Fruit fly (Drosophila melanogaster) whole organism, prepupa: ENCODE data around the gene chic.

Experiments
- CG6808 ChIP-seq: fragments of 200-800 bp; sonication (Bioruptor generic); optimal IDR thresholded peaks from 3 replicates; lab custom pipeline; 2017; ENCODE audit warnings: missing biosample characterization, missing genetic modification characterization, mild to moderate bottlenecking, moderate library complexity, missing genetic modification reagents
- CG7368 ChIP-seq: fragments of 200-800 bp; sonication (Bioruptor generic); optimal IDR thresholded peaks from 3 replicates; lab custom pipeline; 2016; ENCODE audit warnings: missing biosample characterization, missing genetic modification characterization
- svp ChIP-seq: fragments of 200-800 bp; sonication (Bioruptor generic); peaks from one replicate; lab custom pipeline; 2016; ENCODE audit warnings: missing biosample characterization, missing genetic modification characterization

The chic gene

dm6 chr2L:5923603-5924138 lies 57.1 kb downstream of the chic start, which contains the start of gene CG9016:
TSS of gene CG9016 (minus strand) at chr2L:5923653.
- TF ChIP-seq CG7368 (GFP tag; lab: Kevin White, UChicago) = peak; percentile 52
- peak; percentile 6 for TF ChIP-seq svp (GFP tag; lab: Kevin White, UChicago)
- no peak for TF ChIP-seq CG6808
